Worm (Caenorhabditis elegans) whole organism, early embryonic: ENCODE measurements around the gene Y66D12A.8.

ENCODE experiments used
- B0310.2 ChIP-seq: sonication (generic microtip); optimal IDR thresholded peaks from 2 replicates; lab custom pipeline; 2016; ENCODE audit warnings: mild to moderate bottlenecking, missing genetic modification characterization, missing compliant biosample characterization
- F13C5.2 ChIP-seq: sonication (generic microtip); optimal IDR thresholded peaks from 2 replicates; lab custom pipeline; 2017; ENCODE audit warnings: mild to moderate bottlenecking, missing genetic modification characterization, inconsistent platforms, missing compliant biosample characterization
- aly-1 ChIP-seq: sonication (generic microtip); optimal IDR thresholded peaks from 2 replicates; lab custom pipeline; 2016; ENCODE audit warnings: missing genetic modification characterization, missing compliant biosample characterization
- ama-1 ChIP-seq: fragments of 150-350 bp; optimal IDR thresholded peaks from 2 replicates; lab custom pipeline; 2014
- ceh-13 ChIP-seq: fragments of 200-800 bp; sonication (Bioruptor generic); optimal IDR thresholded peaks from 2 replicates; lab custom pipeline; 2018; ENCODE audit warnings: mild to moderate bottlenecking, missing genetic modification characterization, missing compliant biosample characterization
- ceh-36 ChIP-seq: sonication (generic microtip); optimal IDR thresholded peaks from 2 replicates; lab custom pipeline; 2016; ENCODE audit warnings: missing genetic modification characterization, inconsistent platforms, missing compliant biosample characterization
- ets-7 ChIP-seq: sonication (generic microtip); optimal IDR thresholded peaks from 2 replicates; lab custom pipeline; 2016; ENCODE audit warnings: missing genotype, missing genetic modification characterization, missing compliant biosample characterization
- flt-1 ChIP-seq: fragments of 200-800 bp; sonication (Bioruptor generic); IDR thresholded peaks from 2 replicates; pipeline ENCODE4 v1.3.6; 2022; ENCODE audit warnings: missing genetic modification characterization, missing compliant biosample characterization
- hmbx-1 ChIP-seq: sonication (generic microtip); optimal IDR thresholded peaks from 2 replicates; lab custom pipeline; 2016; ENCODE audit warnings: mild to moderate bottlenecking, missing genetic modification characterization, missing compliant biosample characterization
- hmg-4 ChIP-seq: fragments of 200-800 bp; sonication (Bioruptor generic); optimal IDR thresholded peaks from 2 replicates; lab custom pipeline; 2018; ENCODE audit warnings: mild to moderate bottlenecking, missing genetic modification characterization, missing compliant biosample characterization
- hnd-1 ChIP-seq: sonication (generic microtip); optimal IDR thresholded peaks from 2 replicates; lab custom pipeline; 2016; ENCODE audit warnings: missing genetic modification characterization, missing compliant biosample characterization
- pes-1 ChIP-seq: fragments of 200-800 bp; sonication (Bioruptor generic); IDR thresholded peaks from 2 replicates; pipeline ENCODE4 v1.3.6; 2022; ENCODE audit warnings: missing genetic modification reagents, missing genetic modification characterization, missing compliant biosample characterization
- sea-1 ChIP-seq: fragments of 200-800 bp; sonication (Bioruptor generic); conservative IDR thresholded peaks from 2 replicates; pipeline ENCODE4 v1.3.6; 2022; ENCODE audit warnings: missing genetic modification characterization, missing compliant biosample characterization
- tbx-11 ChIP-seq: fragments of 200-800 bp; sonication (Bioruptor generic); IDR thresholded peaks from 2 replicates; pipeline ENCODE4 v1.3.6; 2022; ENCODE audit warnings: missing genetic modification characterization, missing compliant biosample characterization
- tbx-37 ChIP-seq: fragments of 200-800 bp; sonication (Bioruptor generic); conservative IDR thresholded peaks from 2 replicates; pipeline ENCODE4 v1.3.6; 2022; ENCODE audit warnings: missing genetic modification reagents, missing genetic modification characterization, missing compliant biosample characterization

Gene Y66D12A.8

DNA sequence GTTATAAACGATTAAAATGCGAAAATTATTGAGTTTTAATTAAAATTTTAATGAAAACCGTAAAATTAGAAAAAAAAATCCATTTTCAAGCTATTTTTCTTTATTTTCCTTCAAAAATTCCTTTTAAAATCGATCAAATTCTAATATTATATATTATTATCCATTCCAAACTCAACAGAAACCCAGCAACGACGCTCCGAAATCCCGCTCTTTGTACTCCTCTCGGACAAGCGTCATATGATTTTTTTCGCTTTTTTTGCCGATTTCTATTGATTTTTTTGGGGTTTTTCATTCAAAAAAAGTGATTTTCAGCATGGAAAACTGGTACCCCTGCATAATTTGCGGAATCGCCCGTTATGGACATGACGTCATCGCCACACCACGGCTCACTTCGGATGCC, 42.4 kb downstream of the Y66D12A.8 start, which contains the start of gene ceh-91:
Gene ceh-91, plus strand, starts transcription at position 301 of the 400 bp plus-strand sequence.
- TF ChIP-seq aly-1: no peak
- no peak for TF ChIP-seq tbx-37 (GFP tag; lab: Robert Waterston, UW)
- TF ChIP-seq ama-1 (lab: Kevin White, UChicago): no peak
- no peak for TF ChIP-seq B0310.2
- no peak for TF ChIP-seq tbx-11
- TF ChIP-seq ets-7 (tag; lab: Kevin White, UChicago): no peak
- no peak for TF ChIP-seq hmg-4 (GFP tag; lab: Kevin White, UChicago)
- no peak for TF ChIP-seq hmbx-1 (tag; lab: Kevin White, UChicago)

DNA sequence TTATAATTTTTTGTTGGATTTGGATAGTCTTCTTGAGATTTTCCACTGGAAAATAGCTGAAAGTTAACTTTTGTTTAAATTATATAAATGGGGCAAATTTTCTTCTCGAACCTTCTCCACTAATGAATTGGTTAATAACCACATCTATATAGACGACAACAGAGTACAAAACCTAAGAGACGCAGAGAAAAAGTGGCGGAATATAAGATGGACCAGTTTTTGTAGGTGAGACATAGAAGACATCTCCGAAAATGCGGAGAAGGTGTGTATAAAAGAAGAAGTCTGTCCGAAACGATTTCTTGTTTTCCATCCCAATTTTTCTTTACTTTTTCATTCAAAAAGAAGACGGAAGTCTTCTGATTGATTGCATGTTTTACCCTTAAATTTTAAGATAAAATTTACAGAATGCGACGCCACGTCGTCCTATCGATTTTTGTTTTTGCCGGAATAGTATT, 50.8 kb downstream of the Y66D12A.8 start, which contains the start of gene gly-8:
Gene gly-8, plus strand, starts transcription at position 405 of the 455 bp plus-strand sequence.
- no peak for TF ChIP-seq ceh-36 (tag; lab: Kevin White, UChicago)
- no peak for TF ChIP-seq B0310.2

DNA sequence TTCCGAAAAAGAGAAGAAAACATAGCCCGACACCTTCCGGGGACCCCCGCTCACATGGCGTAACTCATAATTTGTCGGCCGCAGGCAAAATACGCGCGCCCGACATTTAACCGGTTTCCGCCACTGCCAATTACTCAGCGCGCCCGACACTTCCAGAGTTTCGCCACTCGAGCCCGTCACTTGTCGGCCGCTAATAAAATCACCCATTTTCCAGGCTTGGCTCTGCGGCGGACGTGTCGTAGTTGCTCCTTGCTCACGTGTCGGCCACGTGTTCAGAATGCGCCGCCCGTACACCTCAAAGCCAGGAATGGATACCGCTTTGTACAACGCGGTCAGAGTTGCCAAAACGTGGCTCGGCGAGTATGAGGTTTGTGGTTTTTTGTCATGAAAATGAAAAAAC, 53.6 kb downstream of the Y66D12A.8 start:
- no peak for TF ChIP-seq hnd-1 (tag; lab: Kevin White, UChicago)
- no peak for TF ChIP-seq pes-1
- TF ChIP-seq ceh-13 (GFP tag; lab: Kevin White, UChicago): no peak
- no peak for TF ChIP-seq sea-1 (GFP tag; lab: Robert Waterston, UW)
- TF ChIP-seq F13C5.2 (tag; lab: Kevin White, UChicago): no peak
- no peak for TF ChIP-seq ceh-36 (tag; lab: Kevin White, UChicago)
- TF ChIP-seq flt-1 (GFP tag; lab: Robert Waterston, UW): no peak
- no peak for TF ChIP-seq aly-1
- TF ChIP-seq B0310.2: no peak
